Worm (Caenorhabditis elegans) whole organism, L4 larva: Measurements from ENCODE around the gene cng-1.

Experiments used
- D1046.2 ChIP-seq: fragments of 200-800 bp; sonication (Bioruptor generic); IDR thresholded peaks from 2 replicates; pipeline ENCODE4 v1.3.6; 2022; ENCODE audit warnings: missing genetic modification characterization, missing compliant biosample characterization
- F37D6.2 ChIP-seq: sonication (generic microtip); optimal IDR thresholded peaks from 2 replicates; lab custom pipeline; 2016; ENCODE audit warnings: mild to moderate bottlenecking, missing genetic modification characterization, missing compliant biosample characterization
- T26A8.4 ChIP-seq: fragments of 200-800 bp; sonication (Bioruptor generic); IDR thresholded peaks from 2 replicates; pipeline ENCODE4 v1.3.6; 2022; ENCODE audit warnings: missing genetic modification characterization, missing compliant biosample characterization
- Y48G9A.11 ChIP-seq: fragments of 200-800 bp; sonication (Bioruptor generic); IDR thresholded peaks from 2 replicates; pipeline ENCODE4 v1.3.6; 2022; ENCODE audit warnings: missing genetic modification reagents, missing genetic modification characterization, missing compliant biosample characterization
- ZK337.2 ChIP-seq: fragments of 200-800 bp; sonication (Bioruptor generic); IDR thresholded peaks from 2 replicates; pipeline ENCODE4 v1.3.6; 2022; ENCODE audit warnings: missing genetic modification reagents, missing genetic modification characterization, missing compliant biosample characterization
- ZK546.5 ChIP-seq, 2 experiments: sonication (generic microtip); optimal IDR thresholded peaks; 2 replicates each; lab custom pipeline; 2017; ENCODE audit warnings: missing biosample characterization in 2 of 2, missing genetic modification characterization in 2 of 2
- aha-1 ChIP-seq: fragments of 150-350 bp; peaks from one replicate; lab custom pipeline; 2014; ENCODE audit warnings: missing biosample characterization, missing genetic modification characterization
- arid-1 ChIP-seq: fragments of 200-800 bp; sonication (Bioruptor generic); conservative IDR thresholded peaks from 2 replicates; pipeline ENCODE4 v1.3.6; 2022; ENCODE audit warnings: missing genetic modification reagents, missing genetic modification characterization, missing compliant biosample characterization
- ceh-20 ChIP-seq: fragments of 200-800 bp; sonication (Bioruptor generic); IDR thresholded peaks from 2 replicates; pipeline ENCODE4 v1.3.6; 2022; ENCODE audit warnings: missing genetic modification reagents, missing genetic modification characterization, missing compliant biosample characterization
- ceh-32 ChIP-seq: sonication (generic microtip); optimal IDR thresholded peaks from 2 replicates; lab custom pipeline; 2016; ENCODE audit warnings: mild to moderate bottlenecking, missing genetic modification characterization, missing compliant biosample characterization; ENCODE audit not compliant: poor library complexity
- ceh-44 ChIP-seq: fragments of 200-800 bp; sonication (Bioruptor generic); IDR thresholded peaks from 2 replicates; pipeline ENCODE4 v1.3.6; 2022; ENCODE audit warnings: missing genetic modification reagents, missing genetic modification characterization, missing compliant biosample characterization
- ceh-62 ChIP-seq: sonication (generic microtip); optimal IDR thresholded peaks from 2 replicates; lab custom pipeline; 2017; ENCODE audit warnings: missing biosample characterization, missing genetic modification characterization
- ces-1 ChIP-seq: fragments of 150-350 bp; sonication (generic microtip); optimal IDR thresholded peaks from 4 replicates; lab custom pipeline; 2014; ENCODE audit warnings: missing biosample characterization, missing genetic modification reagents, missing genetic modification characterization
- cey-2 ChIP-seq: sonication (generic microtip); optimal IDR thresholded peaks from 3 replicates; lab custom pipeline; 2017; ENCODE audit warnings: missing genetic modification characterization, mild to moderate bottlenecking, missing compliant biosample characterization, antibody characterized with exemption, borderline replicate concordance; ENCODE audit not compliant: insufficient read depth
- ctbp-1 ChIP-seq: fragments of 200-800 bp; sonication (Bioruptor generic); IDR thresholded peaks from 2 replicates; pipeline ENCODE4 v1.3.6; 2022; ENCODE audit warnings: missing genetic modification reagents, missing genetic modification characterization, missing compliant biosample characterization
- daf-19 ChIP-seq: fragments of 200-800 bp; sonication (Bioruptor generic); conservative IDR thresholded peaks from 2 replicates; pipeline ENCODE4 v1.3.6; 2022; ENCODE audit warnings: missing genetic modification characterization, missing compliant biosample characterization
- dmd-6 ChIP-seq: fragments of 200-800 bp; sonication (Bioruptor generic); IDR thresholded peaks from 2 replicates; pipeline ENCODE4 v1.3.6; 2022; ENCODE audit warnings: missing genetic modification reagents, missing genetic modification characterization, missing compliant biosample characterization
- dpl-1 ChIP-seq: fragments of 150-350 bp; optimal IDR thresholded peaks from 2 replicates; lab custom pipeline; 2014; ENCODE audit warnings: missing biosample characterization, missing genetic modification reagents, missing genetic modification characterization
- fkh-10 ChIP-seq: fragments of 150-350 bp; optimal IDR thresholded peaks from 2 replicates; lab custom pipeline; 2014; ENCODE audit warnings: missing biosample characterization, missing genetic modification reagents, missing genetic modification characterization
- hif-1 ChIP-seq, 2 experiments: sonication (generic microtip); optimal IDR thresholded peaks; 2 replicates each; lab custom pipeline; 2016 to 2017; ENCODE audit warnings: missing compliant biosample characterization in 2 of 2, missing genetic modification characterization in 2 of 2, missing genetic modification reagents in 2 of 2, missing genotype in 2 of 2, mild to moderate bottlenecking in 1 of 2
- hlh-11 ChIP-seq: fragments of 200-800 bp; sonication (Bioruptor generic); optimal IDR thresholded peaks from 2 replicates; lab custom pipeline; 2018; ENCODE audit warnings: mild to moderate bottlenecking, missing genetic modification characterization, missing compliant biosample characterization
- hlh-30 ChIP-seq: sonication (generic microtip); optimal IDR thresholded peaks from 2 replicates; lab custom pipeline; 2017; ENCODE audit warnings: antibody characterized with exemption, mild to moderate bottlenecking, missing genetic modification characterization, missing compliant biosample characterization; ENCODE audit not compliant: insufficient read depth
- hmg-1.1 ChIP-seq: fragments of 200-800 bp; sonication (Bioruptor generic); IDR thresholded peaks from 2 replicates; pipeline ENCODE4 v1.3.6; 2022; ENCODE audit warnings: missing genetic modification reagents, missing genetic modification characterization, missing compliant biosample characterization
- jun-1 ChIP-seq: fragments of 150-350 bp; optimal IDR thresholded peaks from 2 replicates; lab custom pipeline; 2014; ENCODE audit warnings: missing biosample characterization, missing genetic modification reagents, missing genetic modification characterization
- lin-13 ChIP-seq: fragments of 150-350 bp; optimal IDR thresholded peaks from 2 replicates; lab custom pipeline; 2014; ENCODE audit warnings: missing biosample characterization, missing genetic modification reagents, missing genetic modification characterization
- lin-29 ChIP-seq: fragments of 200-800 bp; sonication (Bioruptor generic); IDR thresholded peaks from 2 replicates; pipeline ENCODE4 v1.3.6; 2022; ENCODE audit warnings: missing genetic modification reagents, missing genetic modification characterization, missing compliant biosample characterization
- lin-39 ChIP-seq: fragments of 150-350 bp; optimal IDR thresholded peaks from 2 replicates; lab custom pipeline; 2014; ENCODE audit warnings: missing biosample characterization, missing genetic modification reagents, missing genetic modification characterization
- lir-3 ChIP-seq: sonication (generic microtip); optimal IDR thresholded peaks from 2 replicates; lab custom pipeline; 2016; ENCODE audit warnings: mild to moderate bottlenecking, missing genetic modification characterization, missing compliant biosample characterization
- lsy-2 ChIP-seq, 2 experiments: fragments of 150-350 bp in 1 of 2; sonication (generic microtip) in 1 of 2; optimal IDR thresholded peaks; 2 replicates each; lab custom pipeline; 2014 to 2017; ENCODE audit warnings: missing biosample characterization in 2 of 2, missing genetic modification characterization in 2 of 2
- mep-1 ChIP-seq: fragments of 150-350 bp; sonication (generic microtip); optimal IDR thresholded peaks from 3 replicates; lab custom pipeline; 2014; ENCODE audit warnings: missing biosample characterization, missing genetic modification characterization
- mes-2 ChIP-seq: sonication (generic microtip); optimal IDR thresholded peaks from 2 replicates; lab custom pipeline; 2016; ENCODE audit warnings: missing genotype, mild to moderate bottlenecking, missing genetic modification characterization, missing compliant biosample characterization; ENCODE audit not compliant: poor library complexity, severe bottlenecking
- mxl-2 ChIP-seq: fragments of 200-800 bp; sonication (Bioruptor generic); conservative IDR thresholded peaks from 2 replicates; pipeline ENCODE4 v1.3.6; 2022; ENCODE audit warnings: missing genetic modification reagents, missing genetic modification characterization, missing compliant biosample characterization
- nhr-102 ChIP-seq: sonication (generic microtip); optimal IDR thresholded peaks from 2 replicates; lab custom pipeline; 2016; ENCODE audit warnings: mild to moderate bottlenecking, missing genetic modification characterization, moderate library complexity, missing compliant biosample characterization
- nhr-28 ChIP-seq: fragments of 150-350 bp; optimal IDR thresholded peaks from 2 replicates; lab custom pipeline; 2014; ENCODE audit warnings: missing biosample characterization, missing genetic modification characterization
- nhr-6 ChIP-seq: fragments of 150-350 bp; optimal IDR thresholded peaks from 2 replicates; lab custom pipeline; 2014; ENCODE audit warnings: missing biosample characterization, missing genetic modification characterization
- nhr-77 ChIP-seq: fragments of 150-350 bp; optimal IDR thresholded peaks from 2 replicates; lab custom pipeline; 2014; ENCODE audit warnings: missing biosample characterization, missing genetic modification characterization
- pha-4 ChIP-seq, 2 experiments: fragments of 150-350 bp in 1 of 2; fragments of 200-800 bp in 1 of 2; sonication (Bioruptor generic) in 1 of 2; IDR thresholded peaks in 1 of 2; optimal IDR thresholded peaks in 1 of 2; 2 replicates each; pipeline versions ENCODE4 v1.3.6 to Lab custom; 2014 to 2022; ENCODE audit warnings: missing genetic modification characterization in 2 of 2, missing genetic modification reagents in 2 of 2, missing biosample characterization in 1 of 2, missing compliant biosample characterization in 1 of 2
- php-3 ChIP-seq: fragments of 200-800 bp; sonication (Bioruptor generic); IDR thresholded peaks from 2 replicates; pipeline ENCODE4 v1.3.6; 2022; ENCODE audit warnings: missing genetic modification reagents, missing genetic modification characterization, missing compliant biosample characterization
- rbr-2 ChIP-seq: sonication (generic microtip); optimal IDR thresholded peaks from 2 replicates; lab custom pipeline; 2016; ENCODE audit warnings: missing genotype, missing genetic modification characterization, missing compliant biosample characterization
- tra-1 ChIP-seq: fragments of 200-800 bp; sonication (Bioruptor generic); IDR thresholded peaks from 2 replicates; pipeline ENCODE4 v1.3.6; 2022; ENCODE audit warnings: missing genetic modification reagents, missing genetic modification characterization, missing compliant biosample characterization
- unc-62 ChIP-seq, 3 experiments: fragments of 150-350 bp in 1 of 3; sonication (generic microtip); optimal IDR thresholded peaks in 2 of 3; peaks in 1 of 3; 1 replicate in 1 of 3; 2 replicates in 2 of 3; lab custom pipeline; 2014 to 2017; ENCODE audit warnings: missing biosample characterization in 3 of 3, missing genetic modification characterization in 3 of 3, missing genetic modification reagents in 3 of 3, missing genotype in 1 of 3
- zag-1 ChIP-seq: fragments of 150-350 bp; optimal IDR thresholded peaks from 2 replicates; lab custom pipeline; 2014; ENCODE audit warnings: missing biosample characterization, missing genetic modification characterization
- zfp-2 ChIP-seq: sonication (generic microtip); optimal IDR thresholded peaks from 2 replicates; lab custom pipeline; 2016; ENCODE audit warnings: mild to moderate bottlenecking, missing genetic modification characterization, missing compliant biosample characterization

The cng-1 gene

ce11 chrV:15071015-15071810 is 39.9 kb upstream of the cng-1 start, which contains the start of gene unc-76 (continued):
- peak; percentile 56 for TF ChIP-seq ces-1 (GFP tag; lab: Kevin White, UChicago)
- peak; percentile 74 for TF ChIP-seq hmg-1.1 (GFP tag; lab: Robert Waterston, UW)
- TF ChIP-seq zag-1 (tag; lab: Kevin White, UChicago) = peak; percentile 56
- TF ChIP-seq pha-4 (GFP tag; IDR thresholded peaks at IDR 0.05; lab: Robert Waterston, UW) = peak; percentile 23; the same call in 1 of the 2 replicates
- peak; percentile 20 for TF ChIP-seq pha-4 (tag; optimal IDR thresholded peaks at IDR 0.05; lab: Kevin White, UChicago)
- 0 out of 2 replicates have a peak, but pooled peaks have one; percentile 32 for TF ChIP-seq arid-1 (GFP tag; lab: Robert Waterston, UW)
- TF ChIP-seq php-3 (GFP tag; lab: Robert Waterston, UW) = no peak
- peak; percentile 48 for TF ChIP-seq hlh-30
- no peak for TF ChIP-seq daf-19 (GFP tag; lab: Robert Waterston, UW)
- peak; percentile 42 to 76 for TF ChIP-seq lsy-2 (tag; optimal IDR thresholded peaks at IDR 0.05; lab: Kevin White, UChicago)
- peak; percentile 27 for TF ChIP-seq dpl-1
- TF ChIP-seq mes-2 (tag; lab: Kevin White, UChicago) = peak; percentile 48
- no peak for TF ChIP-seq lin-29
- TF ChIP-seq mep-1 (tag; lab: Kevin White, UChicago) = peak; percentile 90
- peak; percentile 80 for TF ChIP-seq lin-39 (tag; lab: Kevin White, UChicago)
- peak in 1 of 2 experiments; percentile 47 for TF ChIP-seq hif-1 (tag; optimal IDR thresholded peaks at IDR 0.05; lab: Kevin White, UChicago)
- no peak for TF ChIP-seq Y48G9A.11 (GFP tag; lab: Robert Waterston, UW)
- peak; percentile 41; the same call in 1 of the 2 replicates for TF ChIP-seq T26A8.4
- peak; percentile 55 for TF ChIP-seq nhr-28 (tag; lab: Kevin White, UChicago)
- peak; percentile 38; the same call in 1 of the 2 replicates for TF ChIP-seq dmd-6 (GFP tag; lab: Robert Waterston, UW)
- TF ChIP-seq nhr-102 (tag; lab: Kevin White, UChicago) = no peak
- TF ChIP-seq unc-62 (GFP tag; optimal IDR thresholded peaks at IDR 0.05 in 1 of 2; lab: Kevin White, UChicago) = peak in 1 of 2 experiments; percentile 98
- no peak for TF ChIP-seq unc-62 (tag; optimal IDR thresholded peaks at IDR 0.05; lab: Kevin White, UChicago)
- TF ChIP-seq ctbp-1 (GFP tag; lab: Robert Waterston, UW) = peak; percentile 72
- no peak for TF ChIP-seq ceh-32 (tag; lab: Kevin White, UChicago)
- peak; percentile 87 for TF ChIP-seq nhr-6 (tag; lab: Kevin White, UChicago)
- TF ChIP-seq F37D6.2 (tag; lab: Kevin White, UChicago) = peak; percentile 78
- TF ChIP-seq ceh-20 (GFP tag; lab: Robert Waterston, UW) = peak; percentile 55
- peak; percentile 55 for TF ChIP-seq lin-13 (GFP tag; lab: Kevin White, UChicago)
- TF ChIP-seq jun-1 (tag; lab: Kevin White, UChicago) = no peak
- TF ChIP-seq aha-1 (tag; lab: Kevin White, UChicago) = peak; percentile 95
- TF ChIP-seq rbr-2 (tag; lab: Kevin White, UChicago) = peak; percentile 92

ce11 chrV:15069435-15069985 is 38.2 kb upstream of the cng-1 start:
- TF ChIP-seq fkh-10 = peak; percentile 14
- TF ChIP-seq lsy-2 (tag; optimal IDR thresholded peaks at IDR 0.05; lab: Kevin White, UChicago) = peak in 1 of 2 experiments; percentile 61
- no peak for TF ChIP-seq hlh-30

ce11 chrV:15068378-15068777 is 37.1 kb upstream of the cng-1 start, which contains the start of gene dnj-3:
TSS of gene dnj-3 (plus strand) at chrV:15068678.
- TF ChIP-seq ceh-44 (GFP tag; lab: Robert Waterston, UW) (no peak), lir-3 (tag; lab: Kevin White, UChicago) (no peak), ZK546.5 (tag; optimal IDR thresholded peaks at IDR 0.05; lab: Kevin White, UChicago) (no peak), mxl-2 (GFP tag; lab: Robert Waterston, UW) (no peak), pha-4 (GFP tag; IDR thresholded peaks at IDR 0.05; lab: Robert Waterston, UW) (no peak), pha-4 (tag; optimal IDR thresholded peaks at IDR 0.05; lab: Kevin White, UChicago) (no peak), lsy-2 (tag; optimal IDR thresholded peaks at IDR 0.05; lab: Kevin White, UChicago) (no peak), zag-1 (tag; lab: Kevin White, UChicago) (no peak), zfp-2 (no peak), hlh-11 (tag; lab: Kevin White, UChicago) (no peak), ceh-62 (tag; lab: Kevin White, UChicago) (no peak), ceh-20 (GFP tag; lab: Robert Waterston, UW) (no peak), D1046.2 (GFP tag; lab: Robert Waterston, UW) (no peak), cey-2 (tag; lab: Kevin White, UChicago) (no peak), php-3 (GFP tag; lab: Robert Waterston, UW) (no peak), nhr-77 (tag; lab: Kevin White, UChicago) (no peak), tra-1 (GFP tag; lab: Robert Waterston, UW) (no peak), nhr-28 (tag; lab: Kevin White, UChicago) (no peak), ZK337.2 (GFP tag; lab: Robert Waterston, UW) (no peak)
